Fruit fly (Drosophila melanogaster): ENCODE data around the gene CG1113.

Gene CG1113

dm6 chr3R:5232197-5232607 is 20.8 kb upstream of the CG1113 start, which contains the start of the genes Kat60 and Mms19 (continued):
- TF ChIP-seq CG2120 (GFP tag; optimal IDR thresholded peaks at IDR 0.05) (peak; percentile 88), CG8290 (GFP tag; optimal IDR thresholded peaks at IDR 0.05) (peak; percentile 73), CG8290 (tag; optimal IDR thresholded peaks at IDR 0.05) (no peak), tio (GFP tag; optimal IDR thresholded peaks at IDR 0.05) (peak; percentile 31), CG12071 (GFP tag; optimal IDR thresholded peaks at IDR 0.05) (no peak), stwl (tag; optimal IDR thresholded peaks at IDR 0.05) (peak; percentile 47), ssp (GFP tag; IDR thresholded peaks at IDR 0.05) (peak; percentile 76), ab (GFP tag; optimal IDR thresholded peaks at IDR 0.05) (no peak), emc (GFP tag; optimal IDR thresholded peaks at IDR 0.05) (peak; percentile 45), CG34376 (GFP tag; optimal IDR thresholded peaks at IDR 0.05) (peak; percentile 36), psq (GFP tag; optimal IDR thresholded peaks at IDR 0.05) (peak; percentile 52), Hsf (GFP tag; optimal IDR thresholded peaks at IDR 0.05) (peak; percentile 78), dmrt99B (tag; optimal IDR thresholded peaks at IDR 0.05) (no peak), CG31224 (GFP tag; IDR thresholded peaks at IDR 0.05) (peak; percentile 59), dati (GFP tag; IDR thresholded peaks at IDR 0.05) (no peak), CG13287 (GFP tag; IDR thresholded peaks at IDR 0.05; ENCODE audit: partially characterized antibody) (peak; percentile 92), p53 (GFP tag; optimal IDR thresholded peaks at IDR 0.05) (no peak), Jarid2 (GFP tag; optimal IDR thresholded peaks at IDR 0.05) (peak; percentile 30), pita (GFP tag; optimal IDR thresholded peaks at IDR 0.05) (no peak), esg (GFP tag; conservative IDR thresholded peaks at IDR 0.05) (peak; percentile 70), nmo (GFP tag; optimal IDR thresholded peaks at IDR 0.05) (peak; percentile 88), CG7928 (GFP tag; optimal IDR thresholded peaks at IDR 0.05) (peak; percentile 53), al (GFP tag; IDR thresholded peaks at IDR 0.05) (peak; percentile 67), Sox102F (GFP tag; optimal IDR thresholded peaks at IDR 0.05) (no peak), sqz (GFP tag; optimal IDR thresholded peaks at IDR 0.05) (no peak), CG3065 (GFP tag; optimal IDR thresholded peaks at IDR 0.05) (peak; percentile 47), crc (GFP tag; optimal IDR thresholded peaks at IDR 0.05) (no peak), dpn (GFP tag; optimal IDR thresholded peaks at IDR 0.05) (peak; percentile 76), CG30403 (GFP tag; optimal IDR thresholded peaks at IDR 0.05) (peak; percentile 82), repo (GFP tag; optimal IDR thresholded peaks at IDR 0.05) (no peak), Usf (GFP tag; optimal IDR thresholded peaks at IDR 0.05) (peak; percentile 32), BEAF-32 (GFP tag; optimal IDR thresholded peaks at IDR 0.05) (peak; percentile 100), CG9932 (GFP tag; IDR thresholded peaks at IDR 0.05) (peak; percentile 91), CTCF (GFP tag; optimal IDR thresholded peaks at IDR 0.05) (no peak), Ada2b (GFP tag; IDR thresholded peaks at IDR 0.05) (peak; percentile 39; the same call in 1 of the 2 replicates), CG12155 (GFP tag; optimal IDR thresholded peaks at IDR 0.05) (peak; percentile 66), lbe (GFP tag; optimal IDR thresholded peaks at IDR 0.05) (peak; percentile 29), sisA (GFP tag; IDR thresholded peaks at IDR 0.05) (peak; percentile 73), bigmax (GFP tag; optimal IDR thresholded peaks at IDR 0.05) (no peak), CG11504 (tag; optimal IDR thresholded peaks at IDR 0.05) (no peak), fd3F (GFP tag; optimal IDR thresholded peaks at IDR 0.05) (peak; percentile 42), CG4820 (GFP tag; optimal IDR thresholded peaks at IDR 0.05) (peak; percentile 44), CG5953 (GFP tag; IDR thresholded peaks at IDR 0.05) (no peak), fru (optimal IDR thresholded peaks at IDR 0.05) (no peak), CG11695 (GFP tag; IDR thresholded peaks at IDR 0.05) (no peak), yki (optimal IDR thresholded peaks at IDR 0.05) (no peak), sd (tag; optimal IDR thresholded peaks at IDR 0.05) (no peak), CG9437 (GFP tag; optimal IDR thresholded peaks at IDR 0.05) (no peak), Eip74EF (GFP tag; optimal IDR thresholded peaks at IDR 0.05) (no peak), ato (GFP tag; IDR thresholded peaks at IDR 0.05; ENCODE audit: partially characterized antibody) (peak; percentile 74), ttk (GFP tag; IDR thresholded peaks at IDR 0.05) (peak; percentile 58), CG13424 (tag; optimal IDR thresholded peaks at IDR 0.05) (peak; percentile 61), H15 (GFP tag; IDR thresholded peaks at IDR 0.05) (peak; percentile 55; the same call in 1 of the 3 replicates)

All from whole organism, embryonic.